Fruit fly (Drosophila melanogaster): ENCODE results near the gene RpL17.

RpL17 gene

dm6 chrX:6719259-6719658, 24.8 kb downstream of the RpL17 start (continued):
- TF ChIP-seq Gsc (GFP tag; IDR thresholded peaks at IDR 0.05) (no peak), CG32772 (GFP tag; IDR thresholded peaks at IDR 0.05) (no peak), aop (GFP tag; IDR thresholded peaks at IDR 0.05) (no peak), CG3065 (GFP tag; optimal IDR thresholded peaks at IDR 0.05) (no peak), gt (GFP tag; IDR thresholded peaks at IDR 0.05) (no peak), mirr (GFP tag; optimal IDR thresholded peaks at IDR 0.05) (no peak), Med (GFP tag) (peak; percentile 62), slp2 (GFP tag; optimal IDR thresholded peaks at IDR 0.05) (no peak), CG14050 (GFP tag; IDR thresholded peaks at IDR 0.05) (no peak), BEAF-32 (GFP tag; optimal IDR thresholded peaks at IDR 0.05) (no peak), CG17361 (GFP tag; IDR thresholded peaks at IDR 0.05) (no peak), CG34376 (GFP tag; optimal IDR thresholded peaks at IDR 0.05) (no peak), Oli (tag; optimal IDR thresholded peaks at IDR 0.05) (no peak), dati (GFP tag; IDR thresholded peaks at IDR 0.05) (no peak), CG4854 (GFP tag; optimal IDR thresholded peaks at IDR 0.05) (no peak), Jarid2 (GFP tag; optimal IDR thresholded peaks at IDR 0.05) (no peak), CG12942 (GFP tag; optimal IDR thresholded peaks at IDR 0.05) (no peak), lmd (GFP tag; IDR thresholded peaks at IDR 0.05) (0 out of 2 replicates have a peak, but pooled peaks have one; percentile 12), Atf-2 (GFP tag; optimal IDR thresholded peaks at IDR 0.05) (no peak), Eip74EF (GFP tag; optimal IDR thresholded peaks at IDR 0.05) (no peak), tap (tag; optimal IDR thresholded peaks at IDR 0.05) (no peak), emc (GFP tag; optimal IDR thresholded peaks at IDR 0.05) (no peak), CG3995 (GFP tag; optimal IDR thresholded peaks at IDR 0.05) (no peak), pb (GFP tag; optimal IDR thresholded peaks at IDR 0.05) (no peak), Rfx (GFP tag; IDR thresholded peaks at IDR 0.05) (no peak), CG4820 (GFP tag; optimal IDR thresholded peaks at IDR 0.05) (no peak), seq (GFP tag; IDR thresholded peaks at IDR 0.05) (no peak), usp (GFP tag; optimal IDR thresholded peaks at IDR 0.05) (no peak), bsh (GFP tag; optimal IDR thresholded peaks at IDR 0.05) (peak in 1 of 2 experiments; percentile 57), Tbp (GFP tag; optimal IDR thresholded peaks at IDR 0.05) (no peak), CG30403 (GFP tag; optimal IDR thresholded peaks at IDR 0.05) (no peak), CG4707 (GFP tag; optimal IDR thresholded peaks at IDR 0.05) (no peak), CG9727 (GFP tag; optimal IDR thresholded peaks at IDR 0.05) (no peak), CG3838 (GFP tag; optimal IDR thresholded peaks at IDR 0.05) (no peak), CG8359 (GFP tag; optimal IDR thresholded peaks at IDR 0.05; ENCODE audit: borderline replicate concordance) (no peak), pita (GFP tag; optimal IDR thresholded peaks at IDR 0.05) (no peak), sens (GFP tag) (no peak), CG34224 (GFP tag; IDR thresholded peaks at IDR 0.05; ENCODE audit: partially characterized antibody) (no peak), Six4 (GFP tag; optimal IDR thresholded peaks at IDR 0.05) (no peak), CG11398 (GFP tag; optimal IDR thresholded peaks at IDR 0.05) (no peak), CG3847 (GFP tag; IDR thresholded peaks at IDR 0.05) (no peak), p53 (GFP tag; optimal IDR thresholded peaks at IDR 0.05) (no peak), BtbVII (GFP tag; optimal IDR thresholded peaks at IDR 0.05) (peak; percentile 4), CG13894 (tag; optimal IDR thresholded peaks at IDR 0.05) (no peak), E2f1 (GFP tag; IDR thresholded peaks at IDR 0.05) (no peak), bab2 (GFP tag; optimal IDR thresholded peaks at IDR 0.05) (no peak), CG8388 (GFP tag; optimal IDR thresholded peaks at IDR 0.05) (peak; percentile 5), Mad (GFP tag; optimal IDR thresholded peaks at IDR 0.05) (no peak), Adf1 (GFP tag; IDR thresholded peaks at IDR 0.05) (no peak), croc (GFP tag; conservative IDR thresholded peaks at IDR 0.05) (no peak), CG10147 (GFP tag; optimal IDR thresholded peaks at IDR 0.05) (no peak), z (GFP tag; IDR thresholded peaks at IDR 0.05) (no peak), CG14860 (GFP tag; IDR thresholded peaks at IDR 0.05; ENCODE audit: partially characterized antibody) (no peak)

Data from whole organism, embryonic.